Worm (Caenorhabditis elegans) whole organism, midembryonic: Measurements from ENCODE around the gene his-71.

Experiments
- cog-1 ChIP-seq: sonication (generic microtip); optimal IDR thresholded peaks from 2 replicates; lab custom pipeline; 2016; ENCODE audit warnings: missing genetic modification characterization, missing compliant biosample characterization
- ztf-23 ChIP-seq: fragments of 200-800 bp; sonication (Bioruptor generic); IDR thresholded peaks from 2 replicates; pipeline ENCODE4 v1.3.6; 2022; ENCODE audit warnings: missing genetic modification reagents, missing genetic modification characterization, missing compliant biosample characterization

DNA sequence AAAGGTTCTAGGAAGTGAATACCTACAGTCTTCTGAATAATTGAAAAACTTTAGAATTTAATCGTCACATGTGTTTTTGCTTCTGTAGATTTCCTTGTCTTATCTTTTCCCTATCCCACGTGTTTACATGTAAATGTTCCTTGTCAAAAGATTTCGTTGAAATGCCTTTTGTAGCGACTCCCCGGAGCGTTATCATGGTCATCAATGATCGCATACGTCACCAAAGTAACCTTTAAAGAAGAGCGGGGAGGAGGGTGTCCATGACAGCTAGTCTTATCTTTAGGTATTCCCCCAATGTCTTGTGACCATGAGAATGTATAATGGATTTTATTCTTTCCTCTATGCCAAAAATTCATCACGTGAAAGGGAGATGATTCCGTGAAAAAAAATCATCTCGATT, 5.0 kb upstream of the his-71 start:
- TF ChIP-seq cog-1 (no peak), ztf-23 (no peak)
